Worm (Caenorhabditis elegans) whole organism, early embryonic: ENCODE results near the gene srz-29.

Experiments used
- ama-1 ChIP-seq: fragments of 150-350 bp; optimal IDR thresholded peaks from 2 replicates; lab custom pipeline; 2014
- sea-1 ChIP-seq: fragments of 200-800 bp; sonication (Bioruptor generic); conservative IDR thresholded peaks from 2 replicates; pipeline ENCODE4 v1.3.6; 2022; ENCODE audit warnings: missing genetic modification characterization, missing compliant biosample characterization

ce11 chrIV:13649126-13649525 lies 3.4 kb upstream of the srz-29 start, which contains the start of gene C08F11.10:
- TF ChIP-seq sea-1 (GFP tag; lab: Robert Waterston, UW) (no peak), ama-1 (lab: Kevin White, UChicago) (no peak)
